Fruit fly (Drosophila melanogaster) whole organism, embryonic: ENCODE results near the gene CG3862.
A peak's percentile ranks its signal among the peaks of the same experiment; 100 is the strongest.

Source experiments
- Awh ChIP-seq: fragments of 200-800 bp; sonication (Bioruptor generic); IDR thresholded peaks from 2 replicates; pipeline ENCODE4, ENCODE4 v1.3.6; 2022; ENCODE audit warnings: missing biosample characterization, missing genetic modification characterization
- CG1024 ChIP-seq: fragments of 200-800 bp; sonication (Bioruptor generic); IDR thresholded peaks from 2 replicates; pipeline ENCODE4 v1.3.6; 2022; ENCODE audit warnings: missing biosample characterization, missing genetic modification characterization
- CG1233 ChIP-seq: fragments of 200-800 bp; sonication (Bioruptor generic); optimal IDR thresholded peaks from 4 replicates; lab custom pipeline; 2018; ENCODE audit warnings: missing biosample characterization, mild to moderate bottlenecking, missing genetic modification characterization
- CG12942 ChIP-seq: fragments of 200-800 bp; sonication (Bioruptor generic); optimal IDR thresholded peaks from 3 replicates; lab custom pipeline; 2016; ENCODE audit warnings: missing biosample characterization, missing genetic modification characterization
- CG14710 ChIP-seq: fragments of 200-800 bp; sonication (Bioruptor generic); optimal IDR thresholded peaks from 3 replicates; lab custom pipeline; 2019; ENCODE audit warnings: missing biosample characterization, mild to moderate bottlenecking, missing genetic modification characterization, moderate library complexity
- CG2129 ChIP-seq: fragments of 200-800 bp; sonication (Bioruptor generic); IDR thresholded peaks from 2 replicates; pipeline ENCODE4 v1.3.6; 2022; ENCODE audit warnings: missing biosample characterization, missing genetic modification characterization; ENCODE audit not compliant: partially characterized antibody
- CG30020 ChIP-seq: fragments of 200-800 bp; optimal IDR thresholded peaks from 2 replicates; lab custom pipeline; 2019; ENCODE audit warnings: missing biosample characterization, mild to moderate bottlenecking, missing genetic modification characterization, moderate library complexity
- CG31224 ChIP-seq: fragments of 200-800 bp; sonication (Bioruptor generic); IDR thresholded peaks from 2 replicates; pipeline ENCODE4 v1.3.6; 2022; ENCODE audit warnings: missing biosample characterization, missing genetic modification characterization
- CG33557 ChIP-seq: fragments of 200-800 bp; sonication (Bioruptor generic); optimal IDR thresholded peaks from 2 replicates; lab custom pipeline; 2019; ENCODE audit warnings: missing biosample characterization, mild to moderate bottlenecking, missing genetic modification characterization, moderate library complexity
- CG4360 ChIP-seq: fragments of 200-800 bp; sonication (Bioruptor generic); IDR thresholded peaks from 2 replicates; pipeline ENCODE4 v1.3.6; 2022; ENCODE audit warnings: missing biosample characterization, missing genetic modification characterization
- CG4707 ChIP-seq: fragments of 200-800 bp; sonication (Bioruptor generic); optimal IDR thresholded peaks from 2 replicates; lab custom pipeline; 2018; ENCODE audit warnings: missing biosample characterization, mild to moderate bottlenecking, missing genetic modification characterization, moderate library complexity
- CG7928 ChIP-seq: fragments of 200-800 bp; sonication (Bioruptor generic); optimal IDR thresholded peaks from 2 replicates; lab custom pipeline; 2017; ENCODE audit warnings: missing biosample characterization, mild to moderate bottlenecking, missing genetic modification characterization
- CG9817 ChIP-seq: fragments of 200-800 bp; sonication (Bioruptor generic); optimal IDR thresholded peaks from 2 replicates; lab custom pipeline; 2018; ENCODE audit warnings: missing biosample characterization, mild to moderate bottlenecking, missing genetic modification characterization, moderate library complexity
- CrebB ChIP-seq: fragments of 200-800 bp; sonication (Bioruptor generic); optimal IDR thresholded peaks from 3 replicates; lab custom pipeline; 2018; ENCODE audit warnings: missing biosample characterization, mild to moderate bottlenecking, missing genetic modification characterization
- Dref ChIP-seq: fragments of 200-800 bp; sonication (Bioruptor generic); IDR thresholded peaks from 2 replicates; pipeline ENCODE4 v1.3.6; 2022; ENCODE audit warnings: missing biosample characterization, missing genetic modification characterization
- Ets65A ChIP-seq: fragments of 200-800 bp; sonication (Bioruptor generic); peaks from one replicate; lab custom pipeline; 2016; ENCODE audit warnings: missing biosample characterization, missing genetic modification characterization
- Fer2 ChIP-seq: fragments of 200-800 bp; sonication (Bioruptor generic); optimal IDR thresholded peaks from 2 replicates; lab custom pipeline; 2018; ENCODE audit warnings: missing biosample characterization, mild to moderate bottlenecking, missing genetic modification characterization, moderate library complexity
- HmgZ ChIP-seq: fragments of 200-800 bp; sonication (Bioruptor generic); optimal IDR thresholded peaks from 2 replicates; lab custom pipeline; 2018; ENCODE audit warnings: missing biosample characterization, mild to moderate bottlenecking, missing genetic modification characterization
- Hr78 ChIP-seq, 2 experiments: fragments of 200-800 bp in 1 of 2; fragments of >200 bp in 1 of 2; sonication (Bioruptor generic) in 1 of 2; optimal IDR thresholded peaks; 2 replicates each; lab custom pipeline; 2017 to 2019; ENCODE audit warnings: missing biosample characterization in 2 of 2, missing genetic modification characterization in 2 of 2, mild to moderate bottlenecking in 1 of 2, moderate library complexity in 1 of 2
- MBD-R2 ChIP-seq: fragments of 200-800 bp; sonication (Bioruptor generic); IDR thresholded peaks from 2 replicates; pipeline ENCODE4 v1.3.6; 2022; ENCODE audit warnings: missing biosample characterization, missing genetic modification characterization
- Med ChIP-seq: fragments of 200-800 bp; sonication (Bioruptor generic); peaks from one replicate; lab custom pipeline; 2016; ENCODE audit warnings: missing biosample characterization, missing genetic modification characterization, mild to moderate bottlenecking, inconsistent platforms, moderate library complexity
- Meics ChIP-seq: fragments of 200-800 bp; sonication (Bioruptor generic); optimal IDR thresholded peaks from 2 replicates; lab custom pipeline; 2017; ENCODE audit warnings: missing biosample characterization, mild to moderate bottlenecking, missing genetic modification characterization
- Mes4 ChIP-seq: fragments of 200-800 bp; sonication (Bioruptor generic); optimal IDR thresholded peaks from 2 replicates; lab custom pipeline; 2016; ENCODE audit warnings: missing biosample characterization, missing genetic modification characterization
- Myb ChIP-seq: fragments of 200-800 bp; sonication (Bioruptor generic); optimal IDR thresholded peaks from 2 replicates; lab custom pipeline; 2016; ENCODE audit warnings: missing biosample characterization, missing genetic modification characterization
- Opbp ChIP-seq: fragments of 200-800 bp; sonication (Bioruptor generic); IDR thresholded peaks from 3 replicates; pipeline ENCODE4 v1.3.6; 2022; ENCODE audit warnings: missing biosample characterization, missing genetic modification characterization; ENCODE audit not compliant: partially characterized antibody
- Trl ChIP-seq, 3 experiments: fragments of >200 bp in 2 of 3; fragments of 200-800 bp in 1 of 3; sonication (Bioruptor generic) in 1 of 3; optimal IDR thresholded peaks; 2 replicates in 1 of 3; 3 replicates in 2 of 3; lab custom pipeline; 2016 to 2017; ENCODE audit warnings: missing biosample characterization in 1 of 3, missing genetic modification characterization in 1 of 3
- Vsx1 ChIP-seq: fragments of 200-800 bp; sonication (Bioruptor generic); optimal IDR thresholded peaks from 2 replicates; lab custom pipeline; 2017; ENCODE audit warnings: missing biosample characterization, mild to moderate bottlenecking, missing genetic modification characterization, missing genetic modification reagents
- amos ChIP-seq: fragments of 200-800 bp; sonication (Bioruptor generic); IDR thresholded peaks from 2 replicates; pipeline ENCODE4 v1.3.6; 2022; ENCODE audit warnings: missing biosample characterization, missing genetic modification characterization; ENCODE audit not compliant: partially characterized antibody
- bcd ChIP-seq: fragments of 200-800 bp; sonication (Bioruptor generic); optimal IDR thresholded peaks from 2 replicates; lab custom pipeline; 2017; ENCODE audit warnings: missing biosample characterization, mild to moderate bottlenecking, missing genetic modification characterization
- caup ChIP-seq: fragments of 200-800 bp; sonication (Bioruptor generic); optimal IDR thresholded peaks from 3 replicates; lab custom pipeline; 2017; ENCODE audit warnings: missing biosample characterization, mild to moderate bottlenecking, missing genetic modification characterization, moderate library complexity; ENCODE audit not compliant: severe bottlenecking
- chn ChIP-seq: fragments of 200-800 bp; sonication (Bioruptor generic); optimal IDR thresholded peaks from 2 replicates; lab custom pipeline; 2016; ENCODE audit warnings: missing biosample characterization, missing genetic modification characterization
- crp ChIP-seq, 2 experiments: fragments of 200-800 bp; sonication (Bioruptor generic); optimal IDR thresholded peaks; 2 replicates in 1 of 2; 3 replicates in 1 of 2; lab custom pipeline; 2017; ENCODE audit warnings: missing biosample characterization in 2 of 2, missing genetic modification characterization in 2 of 2, mild to moderate bottlenecking in 1 of 2, moderate library complexity in 1 of 2
- dan ChIP-seq: fragments of 200-800 bp; sonication (Bioruptor generic); IDR thresholded peaks from 2 replicates; pipeline ENCODE4 v1.3.6; 2022; ENCODE audit warnings: missing biosample characterization, missing genetic modification characterization
- fd3F ChIP-seq: fragments of 200-800 bp; sonication (Bioruptor generic); optimal IDR thresholded peaks from 2 replicates; lab custom pipeline; 2018; ENCODE audit warnings: missing biosample characterization, mild to moderate bottlenecking, missing genetic modification characterization, moderate library complexity
- gce ChIP-seq: fragments of 200-800 bp; sonication (Bioruptor generic); IDR thresholded peaks from 3 replicates; pipeline ENCODE4 v1.3.6; 2022; ENCODE audit warnings: missing biosample characterization, missing genetic modification characterization
- gcm2 ChIP-seq: fragments of 200-800 bp; sonication (Bioruptor generic); optimal IDR thresholded peaks from 2 replicates; lab custom pipeline; 2016; ENCODE audit warnings: missing biosample characterization, missing genetic modification characterization
- luna ChIP-seq: fragments of 200-800 bp; sonication (Bioruptor generic); optimal IDR thresholded peaks from 2 replicates; lab custom pipeline; 2016; ENCODE audit warnings: missing biosample characterization, missing genetic modification characterization
- nerfin-2 ChIP-seq: fragments of 200-800 bp; sonication (Bioruptor generic); IDR thresholded peaks from 2 replicates; pipeline ENCODE4 v1.3.6; 2022; ENCODE audit warnings: missing biosample characterization, missing genetic modification characterization; ENCODE audit not compliant: partially characterized antibody
- pfk ChIP-seq: fragments of 200-800 bp; sonication (Bioruptor generic); optimal IDR thresholded peaks from 2 replicates; lab custom pipeline; 2018; ENCODE audit warnings: missing biosample characterization, mild to moderate bottlenecking, missing genetic modification characterization, moderate library complexity
- phol ChIP-seq: fragments of 200-800 bp; sonication (Bioruptor generic); optimal IDR thresholded peaks from 3 replicates; lab custom pipeline; 2018; ENCODE audit warnings: missing biosample characterization, mild to moderate bottlenecking, missing genetic modification characterization, moderate library complexity
- pros ChIP-seq: fragments of 200-800 bp; sonication (Bioruptor generic); optimal IDR thresholded peaks from 3 replicates; lab custom pipeline; 2019; ENCODE audit warnings: missing biosample characterization, mild to moderate bottlenecking, missing genetic modification characterization, moderate library complexity
- pzg ChIP-seq: fragments of 200-800 bp; sonication (Bioruptor generic); optimal IDR thresholded peaks from 3 replicates; lab custom pipeline; 2018; ENCODE audit warnings: missing biosample characterization, mild to moderate bottlenecking, missing genetic modification characterization, moderate library complexity
- ranshi ChIP-seq: fragments of 200-800 bp; sonication (Bioruptor generic); IDR thresholded peaks from 2 replicates; pipeline ENCODE4 v1.3.6; 2022; ENCODE audit warnings: missing biosample characterization, missing genetic modification characterization
- sisA ChIP-seq: fragments of 200-800 bp; sonication (Bioruptor generic); IDR thresholded peaks from 2 replicates; pipeline ENCODE4 v1.3.6; 2022; ENCODE audit warnings: missing biosample characterization, missing genetic modification characterization
- sug ChIP-seq: fragments of 200-800 bp; optimal IDR thresholded peaks from 2 replicates; lab custom pipeline; 2019; ENCODE audit warnings: missing biosample characterization, mild to moderate bottlenecking, missing genetic modification characterization, moderate library complexity
- tio ChIP-seq: fragments of 200-800 bp; sonication (Bioruptor generic); optimal IDR thresholded peaks from 2 replicates; lab custom pipeline; 2017; ENCODE audit warnings: missing biosample characterization, missing genetic modification characterization, inconsistent platforms
- tna ChIP-seq: fragments of 200-800 bp; sonication (Bioruptor generic); IDR thresholded peaks from 2 replicates; pipeline ENCODE4 v1.3.6; 2022; ENCODE audit warnings: missing biosample characterization, missing genetic modification characterization; ENCODE audit not compliant: partially characterized antibody
- vvl ChIP-seq: fragments of 200-800 bp; sonication (Bioruptor generic); IDR thresholded peaks from 2 replicates; pipeline ENCODE4 v1.3.6; 2022; ENCODE audit warnings: missing biosample characterization, missing genetic modification characterization

The CG3862 gene

DNA sequence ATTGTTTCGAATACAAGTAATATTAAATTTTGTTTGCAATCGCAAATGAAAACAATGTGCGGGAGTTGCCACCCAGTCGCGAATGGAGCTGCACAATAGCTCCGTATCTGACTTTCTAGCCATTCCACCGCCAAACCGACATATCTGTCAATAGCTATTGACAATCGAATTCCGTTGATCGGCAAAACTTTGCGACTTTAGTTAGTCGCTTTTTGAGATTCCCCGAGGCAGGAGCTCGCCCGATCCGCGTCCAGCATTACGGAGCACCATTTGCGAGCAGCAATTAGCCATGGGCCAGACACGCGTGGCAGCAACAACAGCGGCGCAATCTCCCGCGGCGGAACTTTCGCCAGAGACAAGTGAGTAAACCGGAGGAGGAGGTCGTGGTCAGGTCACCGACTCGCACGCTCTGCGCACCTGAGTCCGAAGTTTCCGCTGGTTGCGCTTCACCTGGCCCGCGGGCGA, 27.0 kb upstream of the CG3862 start, which contains the start of the genes CG4291 and kraken (continued):
- peak; percentile 2 for TF ChIP-seq CG1233 (GFP tag; lab: Kevin White, UChicago)
- TF ChIP-seq Mes4 = no peak
- 0 out of 2 replicates have a peak, but pooled peaks have one; percentile 31 for TF ChIP-seq nerfin-2 (GFP tag; lab: Robert Waterston, UW)
- TF ChIP-seq Myb (GFP tag; lab: Kevin White, UChicago) = peak; percentile 61
- TF ChIP-seq CG1024 (GFP tag; lab: Robert Waterston, UW) = 0 out of 2 replicates have a peak, but pooled peaks have one; percentile 2
- peak; percentile 39 for TF ChIP-seq fd3F
- peak; percentile 92 for TF ChIP-seq Ets65A (GFP tag; lab: Kevin White, UChicago)
- TF ChIP-seq sisA = no peak
- peak in 1 of 2 experiments; percentile 84 for TF ChIP-seq Hr78 (GFP tag; optimal IDR thresholded peaks at IDR 0.05; lab: Kevin White, UChicago)
- no peak for TF ChIP-seq bcd
- TF ChIP-seq CrebB (tag; lab: Kevin White, UChicago) = peak; percentile 82
- peak; percentile 67 for TF ChIP-seq chn (GFP tag; lab: Kevin White, UChicago)
- TF ChIP-seq pros (GFP tag; lab: Kevin White, UChicago) = no peak
- no peak for TF ChIP-seq crp (GFP tag; optimal IDR thresholded peaks at IDR 0.05; lab: Kevin White, UChicago)
- no peak for TF ChIP-seq gcm2 (GFP tag; lab: Kevin White, UChicago)
- TF ChIP-seq dan (GFP tag; lab: Robert Waterston, UW) = no peak
- TF ChIP-seq Med (GFP tag; lab: Kevin White, UChicago) = peak; percentile 95
- 0 out of 2 replicates have a peak, but pooled peaks have one; percentile 17 for TF ChIP-seq Awh (GFP tag; lab: Robert Waterston, UW)
- peak; percentile 80 for TF ChIP-seq vvl (GFP tag; lab: Robert Waterston, UW)
- no peak for TF ChIP-seq tna (GFP tag; lab: Robert Waterston, UW)
- peak; percentile 73 for TF ChIP-seq Dref (GFP tag; lab: Robert Waterston, UW)
- peak; percentile 33; the same call in 1 of the 2 replicates for TF ChIP-seq ranshi (GFP tag; lab: Robert Waterston, UW)
- TF ChIP-seq sug (tag; lab: Kevin White, UChicago) = peak; percentile 69
- peak; percentile 36; the same call in 1 of the 2 replicates for TF ChIP-seq amos (GFP tag; lab: Robert Waterston, UW)
- peak; percentile 55 for TF ChIP-seq caup (GFP tag; lab: Kevin White, UChicago)
- TF ChIP-seq CG33557 (GFP tag; lab: Kevin White, UChicago) = peak; percentile 13
- no peak for TF ChIP-seq tio
- TF ChIP-seq CG4360 (GFP tag; lab: Robert Waterston, UW) = peak; percentile 55
- TF ChIP-seq Vsx1 (GFP tag; lab: Kevin White, UChicago) = peak; percentile 79
- peak; percentile 60 for TF ChIP-seq CG9817 (tag; lab: Kevin White, UChicago)
- peak; percentile 13 for TF ChIP-seq Fer2
- peak; percentile 25 for TF ChIP-seq pfk
- no peak for TF ChIP-seq luna (GFP tag; lab: Kevin White, UChicago)
- peak; percentile 70 for TF ChIP-seq Opbp (GFP tag; lab: Robert Waterston, UW)
- TF ChIP-seq CG4707 (GFP tag; lab: Kevin White, UChicago) = no peak
- peak; percentile 27 for TF ChIP-seq CG30020 (tag; lab: Kevin White, UChicago)
- peak; percentile 90 for TF ChIP-seq pzg (GFP tag; lab: Kevin White, UChicago)
- TF ChIP-seq gce (GFP tag; lab: Robert Waterston, UW) = no peak; the same call in 2 of the 3 replicates
- TF ChIP-seq CG12942 (GFP tag; lab: Kevin White, UChicago) = peak; percentile 15
- TF ChIP-seq CG7928 = no peak
- TF ChIP-seq HmgZ = peak; percentile 83
- peak; percentile 40 for TF ChIP-seq CG31224 (GFP tag; lab: Robert Waterston, UW)
- no peak for TF ChIP-seq CG2129 (GFP tag; lab: Robert Waterston, UW)
- peak; percentile 97 for TF ChIP-seq MBD-R2 (GFP tag; lab: Robert Waterston, UW)
- TF ChIP-seq CG14710 = peak; percentile 50
- peak; percentile 52 for TF ChIP-seq phol (tag; lab: Kevin White, UChicago)
- peak; percentile 63 for TF ChIP-seq Meics (GFP tag; lab: Kevin White, UChicago)
- no peak for TF ChIP-seq Trl (optimal IDR thresholded peaks at IDR 0.05; lab: Kevin White, UChicago)
- TF ChIP-seq Trl (GFP tag; optimal IDR thresholded peaks at IDR 0.05; lab: Kevin White, UChicago) = peak; percentile 47
